Fruit fly (Drosophila melanogaster) whole organism, embryonic: Measurements from ENCODE around the gene uncNacbeta.

Experiments
- Blimp-1 ChIP-seq: fragments of 200-800 bp; sonication (Bioruptor generic); optimal IDR thresholded peaks from 3 replicates; lab custom pipeline; 2018; ENCODE audit warnings: missing biosample characterization, missing genetic modification characterization, mild to moderate bottlenecking, moderate library complexity, missing genetic modification reagents
- CG10431 ChIP-seq: fragments of 200-800 bp; sonication (Bioruptor generic); optimal IDR thresholded peaks from 3 replicates; lab custom pipeline; 2018; ENCODE audit warnings: missing biosample characterization, mild to moderate bottlenecking, missing genetic modification characterization
- CG11093 ChIP-seq: fragments of 200-800 bp; sonication (Bioruptor generic); IDR thresholded peaks from 3 replicates; pipeline ENCODE4 v1.3.6; 2022; ENCODE audit warnings: missing biosample characterization, missing genetic modification characterization
- CG11723 ChIP-seq: fragments of 200-800 bp; sonication (Bioruptor generic); optimal IDR thresholded peaks from 2 replicates; lab custom pipeline; 2017; ENCODE audit warnings: missing biosample characterization, mild to moderate bottlenecking, missing genetic modification characterization
- CG13287 ChIP-seq: fragments of 200-800 bp; sonication (Bioruptor generic); IDR thresholded peaks from 2 replicates; pipeline ENCODE4 v1.3.6; 2022; ENCODE audit warnings: missing biosample characterization, missing genetic modification characterization; ENCODE audit not compliant: partially characterized antibody
- CG13775 ChIP-seq: fragments of 200-800 bp; sonication (Bioruptor generic); optimal IDR thresholded peaks from 3 replicates; lab custom pipeline; 2017; ENCODE audit warnings: missing biosample characterization, mild to moderate bottlenecking, missing genetic modification characterization
- CG13894 ChIP-seq: fragments of 200-800 bp; sonication (Bioruptor generic); optimal IDR thresholded peaks from 3 replicates; lab custom pipeline; 2018; ENCODE audit warnings: missing biosample characterization, mild to moderate bottlenecking, missing genetic modification characterization, moderate library complexity
- CG14667 ChIP-seq: fragments of 200-800 bp; sonication (Bioruptor generic); IDR thresholded peaks from 2 replicates; pipeline ENCODE4 v1.3.6; 2022; ENCODE audit warnings: missing biosample characterization, missing genetic modification characterization
- CG15073 ChIP-seq: fragments of 200-800 bp; sonication (Bioruptor generic); optimal IDR thresholded peaks from 2 replicates; lab custom pipeline; 2016; ENCODE audit warnings: missing biosample characterization, missing genetic modification characterization
- CG18764 ChIP-seq: fragments of 200-800 bp; sonication (Bioruptor generic); optimal IDR thresholded peaks from 3 replicates; lab custom pipeline; 2016; ENCODE audit warnings: missing biosample characterization, missing genetic modification characterization
- CG34422 ChIP-seq: fragments of 200-800 bp; sonication (Bioruptor generic); IDR thresholded peaks from 3 replicates; pipeline ENCODE4 v1.3.6; 2022; ENCODE audit warnings: missing biosample characterization, missing genetic modification characterization
- CG4707 ChIP-seq: fragments of 200-800 bp; sonication (Bioruptor generic); optimal IDR thresholded peaks from 2 replicates; lab custom pipeline; 2018; ENCODE audit warnings: missing biosample characterization, mild to moderate bottlenecking, missing genetic modification characterization, moderate library complexity
- CG7963 ChIP-seq: fragments of 200-800 bp; sonication (Bioruptor generic); IDR thresholded peaks from 3 replicates; pipeline ENCODE4 v1.3.6; 2022; ENCODE audit warnings: missing biosample characterization, missing genetic modification characterization; ENCODE audit not compliant: partially characterized antibody
- CG7987 ChIP-seq: fragments of 200-800 bp; sonication (Bioruptor generic); optimal IDR thresholded peaks from 2 replicates; lab custom pipeline; 2018; ENCODE audit warnings: missing biosample characterization, mild to moderate bottlenecking, missing genetic modification characterization, moderate library complexity
- Deaf1 ChIP-seq: fragments of 200-800 bp; optimal IDR thresholded peaks from 3 replicates; lab custom pipeline; 2019; ENCODE audit warnings: missing biosample characterization, mild to moderate bottlenecking, missing genetic modification characterization, moderate library complexity
- Dek ChIP-seq: fragments of 200-800 bp; sonication (Bioruptor generic); optimal IDR thresholded peaks from 3 replicates; lab custom pipeline; 2019; ENCODE audit warnings: missing biosample characterization, mild to moderate bottlenecking, missing genetic modification characterization, moderate library complexity
- Doc2 ChIP-seq: fragments of 200-800 bp; sonication (Bioruptor generic); IDR thresholded peaks from 2 replicates; pipeline ENCODE4 v1.3.6; 2022; ENCODE audit warnings: missing biosample characterization, missing genetic modification characterization
- GATAe ChIP-seq: fragments of 200-800 bp; sonication (Bioruptor generic); conservative IDR thresholded peaks from 2 replicates; pipeline ENCODE4 v1.3.6; 2022; ENCODE audit warnings: missing biosample characterization, missing genetic modification characterization
- HLH54F ChIP-seq: fragments of 200-800 bp; sonication (Bioruptor generic); optimal IDR thresholded peaks from 3 replicates; lab custom pipeline; 2016; ENCODE audit warnings: missing biosample characterization, missing genetic modification characterization
- HmgZ ChIP-seq: fragments of 200-800 bp; sonication (Bioruptor generic); optimal IDR thresholded peaks from 2 replicates; lab custom pipeline; 2018; ENCODE audit warnings: missing biosample characterization, mild to moderate bottlenecking, missing genetic modification characterization
- Hr39 ChIP-seq: fragments of >200 bp; optimal IDR thresholded peaks from 2 replicates; lab custom pipeline; 2017
- Hsf ChIP-seq: fragments of 200-800 bp; sonication (Bioruptor generic); optimal IDR thresholded peaks from 3 replicates; lab custom pipeline; 2016; ENCODE audit warnings: missing biosample characterization, missing genetic modification characterization
- MESR4 ChIP-seq: fragments of 200-800 bp; sonication (Bioruptor generic); optimal IDR thresholded peaks from 2 replicates; lab custom pipeline; 2018; ENCODE audit warnings: missing biosample characterization, mild to moderate bottlenecking, missing genetic modification characterization, moderate library complexity
- NC2α ChIP-seq: fragments of 200-800 bp; sonication (Bioruptor generic); optimal IDR thresholded peaks from 2 replicates; lab custom pipeline; 2016; ENCODE audit warnings: missing biosample characterization, missing genetic modification characterization
- NK7.1 ChIP-seq: fragments of 200-800 bp; sonication (Bioruptor generic); optimal IDR thresholded peaks from 3 replicates; lab custom pipeline; 2016; ENCODE audit warnings: missing biosample characterization, missing genetic modification characterization
- Pdp1 ChIP-seq, 2 experiments: fragments of 200-800 bp; sonication (Bioruptor generic); optimal IDR thresholded peaks; 3 replicates each; lab custom pipeline; 2016; ENCODE audit warnings: missing biosample characterization in 2 of 2, missing genetic modification characterization in 2 of 2, mild to moderate bottlenecking in 1 of 2, moderate library complexity in 1 of 2
- Sin3A ChIP-seq: fragments of >200 bp; optimal IDR thresholded peaks from 2 replicates; lab custom pipeline; 2018
- Sox102F ChIP-seq: fragments of 200-800 bp; sonication (Bioruptor generic); optimal IDR thresholded peaks from 2 replicates; lab custom pipeline; 2018; ENCODE audit warnings: missing biosample characterization, mild to moderate bottlenecking, missing genetic modification characterization, moderate library complexity
- ac ChIP-seq: fragments of 200-800 bp; sonication (Bioruptor generic); optimal IDR thresholded peaks from 3 replicates; lab custom pipeline; 2017; ENCODE audit warnings: missing biosample characterization, mild to moderate bottlenecking, missing genetic modification characterization
- ara ChIP-seq: fragments of 200-800 bp; sonication (Bioruptor generic); IDR thresholded peaks from 2 replicates; pipeline ENCODE4 v1.3.6; 2022; ENCODE audit warnings: missing biosample characterization, missing genetic modification characterization
- ato ChIP-seq: fragments of 200-800 bp; sonication (Bioruptor generic); IDR thresholded peaks from 2 replicates; pipeline ENCODE4 v1.3.6; 2022; ENCODE audit warnings: missing biosample characterization, missing genetic modification characterization; ENCODE audit not compliant: partially characterized antibody
- az2 ChIP-seq: fragments of 200-800 bp; sonication (Bioruptor generic); optimal IDR thresholded peaks from 3 replicates; lab custom pipeline; 2016; ENCODE audit warnings: missing biosample characterization, missing genetic modification characterization
- chinmo ChIP-seq: fragments of 200-800 bp; sonication (Bioruptor generic); IDR thresholded peaks from 4 replicates; pipeline ENCODE4 v1.3.6; 2022; ENCODE audit warnings: missing biosample characterization, missing genetic modification characterization; ENCODE audit not compliant: partially characterized antibody
- corto ChIP-seq: fragments of 200-800 bp; sonication (Bioruptor generic); optimal IDR thresholded peaks from 2 replicates; lab custom pipeline; 2016; ENCODE audit warnings: missing biosample characterization, mild to moderate bottlenecking, missing genetic modification characterization, moderate library complexity
- crol ChIP-seq: fragments of 200-800 bp; sonication (Bioruptor generic); IDR thresholded peaks from 2 replicates; pipeline ENCODE4 v1.3.6; 2022; ENCODE audit warnings: missing biosample characterization, missing genetic modification characterization
- danr ChIP-seq: fragments of 200-800 bp; sonication (Bioruptor generic); IDR thresholded peaks from 2 replicates; pipeline ENCODE4 v1.3.6; 2022; ENCODE audit warnings: missing biosample characterization, missing genetic modification characterization
- dati ChIP-seq: fragments of 200-800 bp; sonication (Bioruptor generic); IDR thresholded peaks from 2 replicates; pipeline ENCODE4 v1.3.6; 2022; ENCODE audit warnings: missing biosample characterization, missing genetic modification characterization
- dpn ChIP-seq, 2 experiments: fragments of 200-800 bp; sonication (Bioruptor generic); optimal IDR thresholded peaks; 3 replicates each; lab custom pipeline; 2016; ENCODE audit warnings: missing biosample characterization in 2 of 2, missing genetic modification characterization in 2 of 2
- fd3F ChIP-seq: fragments of 200-800 bp; sonication (Bioruptor generic); optimal IDR thresholded peaks from 2 replicates; lab custom pipeline; 2018; ENCODE audit warnings: missing biosample characterization, mild to moderate bottlenecking, missing genetic modification characterization, moderate library complexity
- jing ChIP-seq: fragments of 200-800 bp; sonication (Bioruptor generic); optimal IDR thresholded peaks from 2 replicates; lab custom pipeline; 2018; ENCODE audit warnings: missing biosample characterization, mild to moderate bottlenecking, missing genetic modification characterization
- ken ChIP-seq: fragments of 200-800 bp; sonication (Bioruptor generic); IDR thresholded peaks from 3 replicates; pipeline ENCODE4 v1.3.6; 2022; ENCODE audit warnings: missing biosample characterization, missing genetic modification characterization
- lab ChIP-seq: fragments of 200-800 bp; sonication (Bioruptor generic); optimal IDR thresholded peaks from 3 replicates; lab custom pipeline; 2017; ENCODE audit warnings: missing biosample characterization, missing genetic modification characterization, mild to moderate bottlenecking, moderate library complexity, missing genetic modification reagents
- lmd ChIP-seq: fragments of 200-800 bp; sonication (Bioruptor generic); IDR thresholded peaks from 2 replicates; pipeline ENCODE4 v1.3.6; 2022; ENCODE audit warnings: missing biosample characterization, missing genetic modification characterization
- maf-S ChIP-seq: fragments of 200-800 bp; sonication (Bioruptor generic); optimal IDR thresholded peaks from 2 replicates; lab custom pipeline; 2016; ENCODE audit warnings: missing biosample characterization, missing genetic modification characterization
- run ChIP-seq: fragments of 200-800 bp; sonication (Bioruptor generic); optimal IDR thresholded peaks from 3 replicates; lab custom pipeline; 2018; ENCODE audit warnings: missing biosample characterization, mild to moderate bottlenecking, missing genetic modification characterization
- schlank ChIP-seq: fragments of 200-800 bp; sonication (Bioruptor generic); optimal IDR thresholded peaks from 2 replicates; lab custom pipeline; 2018; ENCODE audit warnings: missing biosample characterization, mild to moderate bottlenecking, missing genetic modification characterization
- trh ChIP-seq: fragments of 200-800 bp; sonication (Bioruptor generic); optimal IDR thresholded peaks from 2 replicates; lab custom pipeline; 2016; ENCODE audit warnings: missing biosample characterization, missing genetic modification characterization
- usp ChIP-seq: fragments of >200 bp; optimal IDR thresholded peaks from 2 replicates; lab custom pipeline; 2017; ENCODE audit warnings: missing biosample characterization, missing genetic modification characterization
- vfl ChIP-seq: fragments of 200-800 bp; sonication (Bioruptor generic); optimal IDR thresholded peaks from 2 replicates; lab custom pipeline; 2016; ENCODE audit warnings: missing biosample characterization, missing genetic modification characterization
- yki ChIP-seq: fragments of >200 bp; optimal IDR thresholded peaks from 3 replicates; lab custom pipeline; 2018

The uncNacbeta gene

DNA sequence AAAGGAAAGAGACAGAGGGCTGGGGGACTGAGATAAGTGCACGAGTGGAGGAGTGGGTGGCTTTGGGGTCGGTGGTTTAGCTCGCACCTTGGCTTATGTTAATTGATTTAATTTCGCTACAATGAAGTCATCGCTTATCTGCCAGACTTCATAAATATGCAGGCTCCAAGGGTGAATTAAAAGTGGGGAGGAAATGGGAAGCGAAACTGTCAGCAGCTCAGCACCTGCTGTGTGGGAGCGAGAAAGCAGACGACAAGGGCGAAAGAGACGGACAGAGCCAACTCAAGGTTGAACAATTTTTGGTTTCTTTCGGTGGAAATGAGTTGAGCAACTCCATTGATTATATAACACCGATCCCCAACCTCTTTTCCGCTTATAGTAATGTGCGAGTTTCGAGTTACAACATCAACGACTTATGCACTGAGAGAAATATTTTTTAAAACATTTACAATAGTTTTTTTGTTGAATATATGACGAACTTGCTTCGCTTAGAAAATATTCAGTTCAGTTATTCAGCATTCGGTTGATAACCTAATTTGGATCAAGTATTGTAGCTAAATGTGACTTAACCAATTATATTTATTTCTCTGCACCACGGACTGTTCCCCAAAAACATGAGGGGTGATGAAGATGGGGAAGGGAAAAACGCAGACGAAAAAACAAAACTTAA lies 43.2 kb downstream of the uncNacbeta start (continued):
- peak; percentile 90 for TF ChIP-seq ken
- TF ChIP-seq ato (GFP tag; lab: Robert Waterston, UW) = no peak
- peak; percentile 85 for TF ChIP-seq Hsf
- TF ChIP-seq danr (GFP tag; lab: Robert Waterston, UW) = peak; percentile 80
- peak; percentile 79 for TF ChIP-seq Blimp-1 (GFP tag; lab: Kevin White, UChicago)
- peak; percentile 79 for TF ChIP-seq trh (GFP tag; lab: Kevin White, UChicago)
- peak; percentile 96 for TF ChIP-seq Sox102F
- TF ChIP-seq GATAe (GFP tag; lab: Robert Waterston, UW) = no peak
- TF ChIP-seq crol (GFP tag; lab: Robert Waterston, UW) = peak; percentile 5; the same call in 1 of the 2 replicates
- TF ChIP-seq ac (GFP tag; lab: Kevin White, UChicago) = peak; percentile 64
- peak; percentile 54 for TF ChIP-seq CG10431 (GFP tag; lab: Kevin White, UChicago)
- TF ChIP-seq lmd = peak; percentile 79
- TF ChIP-seq CG13775 (GFP tag; lab: Kevin White, UChicago) = peak; percentile 77
- peak; percentile 82 for TF ChIP-seq maf-S (GFP tag; lab: Kevin White, UChicago)
- peak; percentile 75 for TF ChIP-seq HLH54F (GFP tag; lab: Kevin White, UChicago)
- TF ChIP-seq corto (GFP tag; lab: Kevin White, UChicago) = no peak
- TF ChIP-seq HmgZ = peak; percentile 66
- peak; percentile 36 for TF ChIP-seq CG18764 (GFP tag; lab: Kevin White, UChicago)
- peak; percentile 81 for TF ChIP-seq Dek
- TF ChIP-seq NC2α = peak; percentile 85
- peak; percentile 86; the same call in 2 of the 3 replicates for TF ChIP-seq CG34422 (GFP tag; lab: Robert Waterston, UW)
- peak; percentile 70 for TF ChIP-seq CG14667 (GFP tag; lab: Robert Waterston, UW)
- peak; percentile 72 for TF ChIP-seq CG11723 (GFP tag; lab: Kevin White, UChicago)
- TF ChIP-seq fd3F (GFP tag; lab: Kevin White, UChicago) = peak; percentile 49
- no peak for TF ChIP-seq Sin3A (lab: Kevin White, UChicago)
- TF ChIP-seq Doc2 (GFP tag; lab: Robert Waterston, UW) = no peak
- peak; percentile 86 for TF ChIP-seq run (tag; lab: Kevin White, UChicago)
- TF ChIP-seq usp (GFP tag; lab: Kevin White, UChicago) = no peak
- TF ChIP-seq vfl (GFP tag; lab: Kevin White, UChicago) = peak; percentile 35
- peak; percentile 90 for TF ChIP-seq az2
- TF ChIP-seq schlank (tag; lab: Kevin White, UChicago) = peak; percentile 30
- peak; percentile 26 for TF ChIP-seq MESR4 (GFP tag; lab: Kevin White, UChicago)
- TF ChIP-seq lab = peak; percentile 73
- TF ChIP-seq yki (lab: Kevin White, UChicago) = no peak
- TF ChIP-seq jing (GFP tag; lab: Kevin White, UChicago) = peak; percentile 89
- peak; percentile 85 to 99 for TF ChIP-seq Pdp1 (GFP tag; optimal IDR thresholded peaks at IDR 0.05; lab: Kevin White, UChicago)
- TF ChIP-seq CG13287 (GFP tag; lab: Robert Waterston, UW) = no peak
- peak; percentile 78 for TF ChIP-seq NK7.1 (GFP tag; lab: Kevin White, UChicago)
- TF ChIP-seq dati (GFP tag; lab: Robert Waterston, UW) = peak; percentile 56; the same call in 1 of the 2 replicates
- TF ChIP-seq CG13894 (tag; lab: Kevin White, UChicago) = no peak
- TF ChIP-seq CG7963 (GFP tag; lab: Robert Waterston, UW) = no peak
- peak; percentile 90 for TF ChIP-seq ara (GFP tag; lab: Robert Waterston, UW)
- TF ChIP-seq CG11093 (GFP tag; lab: Robert Waterston, UW) = peak; percentile 70; the same call in 2 of the 3 replicates
- peak; percentile 70; the same call in 1 of the 4 replicates for TF ChIP-seq chinmo
- no peak for TF ChIP-seq CG7987
- TF ChIP-seq Deaf1 (tag; lab: Kevin White, UChicago) = peak; percentile 66
- peak; percentile 36 for TF ChIP-seq CG15073 (GFP tag; lab: Kevin White, UChicago)
- TF ChIP-seq dpn (GFP tag; optimal IDR thresholded peaks at IDR 0.05; lab: Kevin White, UChicago) = peak; percentile 85
- TF ChIP-seq CG4707 (GFP tag; lab: Kevin White, UChicago) = peak; percentile 85
- no peak for TF ChIP-seq Hr39 (lab: Kevin White, UChicago)
